Worm (Caenorhabditis elegans): ENCODE measurements around the gene D2045.5.

DNA sequence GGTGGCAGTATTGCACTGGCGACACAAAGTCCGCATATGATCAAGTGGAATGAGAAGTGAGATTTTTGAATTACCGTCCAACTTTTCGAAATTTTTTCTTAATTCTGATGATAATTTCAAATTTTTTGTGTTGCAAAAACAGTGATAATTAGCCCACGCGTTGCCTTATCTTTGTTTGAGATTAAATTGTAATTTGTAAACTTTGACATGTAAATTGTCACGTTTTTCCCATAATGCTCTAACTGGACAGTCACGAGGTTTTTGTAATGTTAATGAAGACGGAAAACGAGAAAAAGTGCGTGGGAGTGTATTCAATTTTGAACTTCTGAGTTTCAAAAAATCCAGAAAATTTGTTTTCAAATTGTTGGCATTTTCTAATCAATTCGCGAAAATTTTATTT is 12.1 kb upstream of the D2045.5 start:
- TF ChIP-seq unc-55 (GFP tag; optimal IDR thresholded peaks at IDR 0.05) = no peak
- TF ChIP-seq ZK546.5 (tag; optimal IDR thresholded peaks at IDR 0.05) = no peak
- no peak for TF ChIP-seq ztf-1 (GFP tag; conservative IDR thresholded peaks at IDR 0.05)
- no peak for TF ChIP-seq aly-2 (tag; optimal IDR thresholded peaks at IDR 0.05)
- no peak for TF ChIP-seq dmd-4 (tag; optimal IDR thresholded peaks at IDR 0.05)
- TF ChIP-seq elt-3 (tag; optimal IDR thresholded peaks at IDR 0.05) = no peak
- no peak for TF ChIP-seq unc-62 (GFP tag; optimal IDR thresholded peaks at IDR 0.05)
- TF ChIP-seq elt-1 (tag; optimal IDR thresholded peaks at IDR 0.05) = no peak
- no peak for TF ChIP-seq nhr-25 (tag; optimal IDR thresholded peaks at IDR 0.05)
- no peak for TF ChIP-seq zag-1 (tag; optimal IDR thresholded peaks at IDR 0.05)
